Fruit fly (Drosophila melanogaster) whole organism, embryonic: ENCODE results near the gene Nos.

Experiments
- ATbp ChIP-seq: fragments of 200-800 bp; sonication (Bioruptor generic); optimal IDR thresholded peaks from 2 replicates; lab custom pipeline; 2017; ENCODE audit warnings: missing biosample characterization, mild to moderate bottlenecking, missing genetic modification characterization, missing genetic modification reagents
- Abd-B ChIP-seq: fragments of 200-800 bp; sonication (Bioruptor generic); optimal IDR thresholded peaks from 2 replicates; lab custom pipeline; 2018; ENCODE audit warnings: missing biosample characterization, mild to moderate bottlenecking, missing genetic modification characterization, moderate library complexity
- Bteb2 ChIP-seq: fragments of 200-800 bp; sonication (Bioruptor generic); optimal IDR thresholded peaks from 2 replicates; lab custom pipeline; 2016; ENCODE audit warnings: missing biosample characterization, missing genetic modification characterization
- CG10654 ChIP-seq: fragments of 200-800 bp; sonication (Bioruptor generic); optimal IDR thresholded peaks from 2 replicates; lab custom pipeline; 2016; ENCODE audit warnings: missing biosample characterization, missing genetic modification characterization
- CG11696 ChIP-seq: fragments of 200-800 bp; sonication (Bioruptor generic); IDR thresholded peaks from 2 replicates; pipeline ENCODE4 v1.3.6; 2022; ENCODE audit warnings: missing biosample characterization, missing genetic modification characterization
- CG12391 ChIP-seq: fragments of 200-800 bp; sonication (Bioruptor generic); optimal IDR thresholded peaks from 3 replicates; lab custom pipeline; 2018; ENCODE audit warnings: missing biosample characterization, mild to moderate bottlenecking, missing genetic modification characterization, moderate library complexity
- CG12659 ChIP-seq: fragments of 200-800 bp; sonication (Bioruptor generic); optimal IDR thresholded peaks from 3 replicates; lab custom pipeline; 2017; ENCODE audit warnings: mild to moderate bottlenecking, missing biosample characterization, missing genetic modification reagents, missing genetic modification characterization
- CG13775 ChIP-seq: fragments of 200-800 bp; sonication (Bioruptor generic); optimal IDR thresholded peaks from 3 replicates; lab custom pipeline; 2017; ENCODE audit warnings: missing biosample characterization, mild to moderate bottlenecking, missing genetic modification characterization
- CG15601 ChIP-seq: fragments of 200-800 bp; sonication (Bioruptor generic); optimal IDR thresholded peaks from 3 replicates; lab custom pipeline; 2019; ENCODE audit warnings: missing biosample characterization, mild to moderate bottlenecking, missing genetic modification characterization, moderate library complexity
- CG30431 ChIP-seq: fragments of 200-800 bp; sonication (Bioruptor generic); optimal IDR thresholded peaks from 2 replicates; lab custom pipeline; 2017; ENCODE audit warnings: missing biosample characterization, missing genetic modification characterization
- CG3726 ChIP-seq: fragments of 200-800 bp; sonication (Bioruptor generic); IDR thresholded peaks from 3 replicates; pipeline ENCODE4, ENCODE4 v1.3.6; 2022; ENCODE audit warnings: missing biosample characterization, missing genetic modification characterization
- CG3995 ChIP-seq: fragments of 200-800 bp; sonication (Bioruptor generic); optimal IDR thresholded peaks from 3 replicates; lab custom pipeline; 2016; ENCODE audit warnings: missing biosample characterization, missing genetic modification characterization
- CG42726 ChIP-seq: fragments of 200-800 bp; sonication (Bioruptor generic); IDR thresholded peaks from 2 replicates; pipeline ENCODE4 v1.3.6; 2022; ENCODE audit warnings: missing biosample characterization, missing genetic modification characterization; ENCODE audit not compliant: partially characterized antibody
- CG4730 ChIP-seq: fragments of 200-800 bp; sonication (Bioruptor generic); IDR thresholded peaks from 2 replicates; pipeline ENCODE4 v1.3.6; 2022; ENCODE audit warnings: missing biosample characterization, missing genetic modification characterization
- CG6791 ChIP-seq: fragments of 200-800 bp; sonication (Bioruptor generic); IDR thresholded peaks from 3 replicates; pipeline ENCODE4 v1.3.6; 2022; ENCODE audit warnings: missing biosample characterization, missing genetic modification characterization; ENCODE audit not compliant: partially characterized antibody
- CG7357 ChIP-seq: fragments of 200-800 bp; sonication (Bioruptor generic); IDR thresholded peaks from 3 replicates; pipeline ENCODE4 v1.3.6; 2022; ENCODE audit warnings: missing biosample characterization, missing genetic modification characterization
- CG7372 ChIP-seq: fragments of 200-800 bp; sonication (Bioruptor generic); IDR thresholded peaks from 2 replicates; pipeline ENCODE4 v1.3.6; 2022; ENCODE audit warnings: missing biosample characterization, missing genetic modification characterization
- CG7786 ChIP-seq: fragments of 200-800 bp; sonication (Bioruptor generic); optimal IDR thresholded peaks from 2 replicates; lab custom pipeline; 2016; ENCODE audit warnings: missing biosample characterization, missing genetic modification characterization
- CG8290 ChIP-seq, 3 experiments: fragments of 200-800 bp; sonication (Bioruptor generic); optimal IDR thresholded peaks; 2 replicates each; lab custom pipeline; 2016 to 2019; ENCODE audit warnings: missing biosample characterization in 3 of 3, missing genetic modification characterization in 3 of 3, mild to moderate bottlenecking in 2 of 3, moderate library complexity in 1 of 3
- CG8924 ChIP-seq: fragments of 200-800 bp; optimal IDR thresholded peaks from 3 replicates; lab custom pipeline; 2019; ENCODE audit warnings: missing biosample characterization, mild to moderate bottlenecking, missing genetic modification characterization, moderate library complexity
- CG9727 ChIP-seq: fragments of 200-800 bp; sonication (Bioruptor generic); optimal IDR thresholded peaks from 3 replicates; lab custom pipeline; 2017; ENCODE audit warnings: missing biosample characterization, mild to moderate bottlenecking, missing genetic modification characterization
- CHES-1-like ChIP-seq: fragments of 200-800 bp; sonication (Bioruptor generic); optimal IDR thresholded peaks from 2 replicates; lab custom pipeline; 2016; ENCODE audit warnings: missing biosample characterization, missing genetic modification characterization
- Camta ChIP-seq: fragments of 200-800 bp; sonication (Bioruptor generic); optimal IDR thresholded peaks from 2 replicates; lab custom pipeline; 2016; ENCODE audit warnings: missing biosample characterization, missing genetic modification characterization
- Chrac-16 ChIP-seq: fragments of 200-800 bp; sonication (Bioruptor generic); optimal IDR thresholded peaks from 3 replicates; lab custom pipeline; 2016; ENCODE audit warnings: missing biosample characterization, missing genetic modification characterization
- Dad ChIP-seq: fragments of 200-800 bp; sonication (Bioruptor generic); optimal IDR thresholded peaks from 3 replicates; lab custom pipeline; 2016; ENCODE audit warnings: missing biosample characterization, missing genetic modification characterization
- E2f2 ChIP-seq: fragments of 200-800 bp; sonication (Bioruptor generic); IDR thresholded peaks from 2 replicates; pipeline ENCODE4 v1.3.6; 2022; ENCODE audit warnings: missing biosample characterization, missing genetic modification characterization
- Hr39 ChIP-seq: fragments of >200 bp; optimal IDR thresholded peaks from 2 replicates; lab custom pipeline; 2017
- Mad ChIP-seq: fragments of 200-800 bp; sonication (Bioruptor generic); optimal IDR thresholded peaks from 2 replicates; lab custom pipeline; 2016; ENCODE audit warnings: missing biosample characterization, missing genetic modification characterization
- Neu2 ChIP-seq: fragments of 200-800 bp; sonication (Bioruptor generic); optimal IDR thresholded peaks from 3 replicates; lab custom pipeline; 2016; ENCODE audit warnings: missing biosample characterization, missing genetic modification characterization, borderline replicate concordance
- Ptx1 ChIP-seq: fragments of 200-800 bp; sonication (Bioruptor generic); IDR thresholded peaks from 2 replicates; pipeline ENCODE4 v1.3.6; 2022; ENCODE audit warnings: missing biosample characterization, missing genetic modification characterization
- abd-A ChIP-seq: fragments of 200-800 bp; sonication (Bioruptor generic); optimal IDR thresholded peaks from 3 replicates; lab custom pipeline; 2019; ENCODE audit warnings: missing biosample characterization, mild to moderate bottlenecking, missing genetic modification characterization, moderate library complexity
- bcd ChIP-seq: fragments of 200-800 bp; sonication (Bioruptor generic); optimal IDR thresholded peaks from 2 replicates; lab custom pipeline; 2017; ENCODE audit warnings: missing biosample characterization, mild to moderate bottlenecking, missing genetic modification characterization
- btn ChIP-seq: fragments of 200-800 bp; sonication (Bioruptor generic); optimal IDR thresholded peaks from 2 replicates; lab custom pipeline; 2016; ENCODE audit warnings: missing biosample characterization, missing genetic modification characterization
- cas ChIP-seq: fragments of 200-800 bp; sonication (Bioruptor generic); IDR thresholded peaks from 2 replicates; pipeline ENCODE4 v1.3.6; 2022; ENCODE audit warnings: missing biosample characterization, missing genetic modification characterization
- ci ChIP-seq: fragments of 200-800 bp; sonication (Bioruptor generic); IDR thresholded peaks from 3 replicates; pipeline ENCODE4 v1.3.6; 2022; ENCODE audit warnings: missing biosample characterization, missing genetic modification characterization
- crp ChIP-seq, 2 experiments: fragments of 200-800 bp; sonication (Bioruptor generic); optimal IDR thresholded peaks; 2 replicates in 1 of 2; 3 replicates in 1 of 2; lab custom pipeline; 2017; ENCODE audit warnings: missing biosample characterization in 2 of 2, missing genetic modification characterization in 2 of 2, mild to moderate bottlenecking in 1 of 2, moderate library complexity in 1 of 2
- hkb ChIP-seq, 2 experiments: fragments of 200-800 bp in 1 of 2; fragments of >200 bp in 1 of 2; sonication (Bioruptor generic) in 1 of 2; IDR thresholded peaks in 1 of 2; optimal IDR thresholded peaks in 1 of 2; 2 replicates each; pipeline versions ENCODE4 v1.3.6 to Lab custom; 2017 to 2022; ENCODE audit warnings: missing biosample characterization in 1 of 2, missing genetic modification characterization in 1 of 2
- jing ChIP-seq: fragments of 200-800 bp; sonication (Bioruptor generic); optimal IDR thresholded peaks from 2 replicates; lab custom pipeline; 2018; ENCODE audit warnings: missing biosample characterization, mild to moderate bottlenecking, missing genetic modification characterization
- mirr ChIP-seq: fragments of 200-800 bp; sonication (Bioruptor generic); optimal IDR thresholded peaks from 3 replicates; lab custom pipeline; 2018; ENCODE audit warnings: missing biosample characterization, mild to moderate bottlenecking, missing genetic modification characterization
- pnt ChIP-seq: fragments of 200-800 bp; sonication (Bioruptor generic); optimal IDR thresholded peaks from 3 replicates; lab custom pipeline; 2016; ENCODE audit warnings: missing biosample characterization, missing genetic modification characterization
- pzg ChIP-seq: fragments of 200-800 bp; sonication (Bioruptor generic); optimal IDR thresholded peaks from 3 replicates; lab custom pipeline; 2018; ENCODE audit warnings: missing biosample characterization, mild to moderate bottlenecking, missing genetic modification characterization, moderate library complexity
- row ChIP-seq: fragments of 200-800 bp; sonication (Bioruptor generic); IDR thresholded peaks from 3 replicates; pipeline ENCODE4 v1.3.6; 2022; ENCODE audit warnings: missing biosample characterization, missing genetic modification characterization
- seq ChIP-seq: fragments of 200-800 bp; sonication (Bioruptor generic); IDR thresholded peaks from 2 replicates; pipeline ENCODE4 v1.3.6; 2022; ENCODE audit warnings: missing biosample characterization, missing genetic modification characterization
- sim ChIP-seq: fragments of 200-800 bp; sonication (Bioruptor generic); IDR thresholded peaks from 2 replicates; pipeline ENCODE4 v1.3.6; 2022; ENCODE audit warnings: missing biosample characterization, missing genetic modification characterization
- toy ChIP-seq: fragments of 200-800 bp; sonication (Bioruptor generic); IDR thresholded peaks from 2 replicates; pipeline ENCODE4 v1.3.6; 2022; ENCODE audit warnings: missing biosample characterization, missing genetic modification characterization
- tup ChIP-seq: fragments of 200-800 bp; sonication (Bioruptor generic); optimal IDR thresholded peaks from 2 replicates; lab custom pipeline; 2016; ENCODE audit warnings: missing biosample characterization, mild to moderate bottlenecking, missing genetic modification characterization, moderate library complexity
- unpg ChIP-seq: fragments of 200-800 bp; sonication (Bioruptor generic); optimal IDR thresholded peaks from 3 replicates; lab custom pipeline; 2018; ENCODE audit warnings: missing biosample characterization, mild to moderate bottlenecking, missing genetic modification characterization, moderate library complexity
- z ChIP-seq: fragments of 200-800 bp; sonication (Bioruptor generic); IDR thresholded peaks from 3 replicates; pipeline ENCODE4 v1.3.6; 2022; ENCODE audit warnings: missing biosample characterization, missing genetic modification characterization
- zf30C ChIP-seq: fragments of 200-800 bp; sonication (Bioruptor generic); optimal IDR thresholded peaks from 3 replicates; lab custom pipeline; 2018; ENCODE audit warnings: missing biosample characterization, mild to moderate bottlenecking, missing genetic modification characterization

Gene Nos

DNA sequence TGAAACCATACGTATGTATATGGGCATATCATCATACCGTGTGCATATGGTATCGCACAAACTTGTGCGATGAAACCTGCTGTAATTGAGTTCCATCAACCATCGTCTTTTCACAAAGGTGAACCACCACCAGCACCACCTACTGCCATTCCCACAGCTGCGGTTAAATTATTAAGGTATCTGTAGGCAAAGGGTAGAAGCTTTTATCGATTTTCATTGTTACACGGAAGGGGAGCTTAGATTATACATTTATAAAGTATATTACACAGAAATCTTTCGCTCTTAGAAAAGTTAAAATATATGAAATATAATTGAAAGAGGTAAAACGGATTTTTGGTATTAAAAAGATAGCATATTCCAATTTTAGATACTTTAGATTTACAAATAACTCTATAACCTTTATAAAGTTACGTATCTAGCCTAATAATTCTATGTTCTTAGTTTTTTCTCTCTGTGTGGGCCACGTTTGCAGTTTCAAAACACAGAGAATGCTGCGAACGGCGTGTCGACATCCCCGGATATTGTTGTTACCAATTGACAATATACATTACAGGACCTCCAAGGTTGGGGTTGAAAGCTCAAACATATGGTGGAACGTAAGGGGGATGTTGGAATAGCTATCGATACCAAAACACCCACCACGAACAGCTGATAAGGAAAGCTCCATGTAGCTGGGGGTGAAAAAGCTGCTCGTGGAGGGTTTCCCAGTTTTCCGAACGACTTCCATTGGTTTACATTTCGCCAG lies 76.7 kb downstream of the Nos start, which contains the start of gene CG6495 (continued):
- TF ChIP-seq CHES-1-like (GFP tag; lab: Kevin White, UChicago) (no peak), Dad (GFP tag; lab: Kevin White, UChicago) (no peak), btn (GFP tag; lab: Kevin White, UChicago) (no peak), toy (GFP tag; lab: Robert Waterston, UW) (no peak), pnt (GFP tag; lab: Kevin White, UChicago) (no peak), Abd-B (GFP tag; lab: Kevin White, UChicago) (no peak), cas (GFP tag; lab: Robert Waterston, UW) (no peak), CG6791 (GFP tag; lab: Robert Waterston, UW) (no peak), CG12659 (GFP tag; lab: Kevin White, UChicago) (peak; percentile 65), z (GFP tag; lab: Robert Waterston, UW) (no peak), bcd (GFP tag; lab: Kevin White, UChicago) (peak; percentile 44), ATbp (GFP tag; lab: Kevin White, UChicago) (peak; percentile 47), CG7372 (no peak), crp (GFP tag; optimal IDR thresholded peaks at IDR 0.05; lab: Kevin White, UChicago) (peak in 1 of 2 experiments; percentile 71), hkb (optimal IDR thresholded peaks at IDR 0.05; lab: Kevin White, UChicago) (no peak), hkb (GFP tag; IDR thresholded peaks at IDR 0.05; lab: Robert Waterston, UW) (peak; percentile 62), Chrac-16 (peak; percentile 2), tup (GFP tag; lab: Kevin White, UChicago) (no peak), CG8290 (GFP tag; optimal IDR thresholded peaks at IDR 0.05; lab: Kevin White, UChicago) (no peak), CG8290 (tag; optimal IDR thresholded peaks at IDR 0.05; lab: Kevin White, UChicago) (no peak), abd-A (peak; percentile 90), CG13775 (no peak), CG42726 (GFP tag; lab: Robert Waterston, UW) (no peak), Camta (GFP tag; lab: Kevin White, UChicago) (no peak), jing (GFP tag; lab: Kevin White, UChicago) (no peak), Hr39 (lab: Kevin White, UChicago) (no peak), CG30431 (GFP tag; lab: Kevin White, UChicago) (no peak), Neu2 (GFP tag; lab: Kevin White, UChicago) (no peak), sim (GFP tag; lab: Robert Waterston, UW) (no peak), Mad (GFP tag; lab: Kevin White, UChicago) (no peak), mirr (GFP tag; lab: Kevin White, UChicago) (no peak), CG7786 (GFP tag; lab: Kevin White, UChicago) (no peak), zf30C (GFP tag; lab: Kevin White, UChicago) (peak; percentile 55), CG9727 (GFP tag; lab: Kevin White, UChicago) (peak; percentile 55), Ptx1 (peak; percentile 53; the same call in 1 of the 2 replicates), CG11696 (no peak), unpg (peak; percentile 70), CG4730 (GFP tag; lab: Robert Waterston, UW) (no peak), ci (0 out of 3 replicates have a peak, but pooled peaks have one; percentile 7), CG3995 (no peak), CG10654 (GFP tag; lab: Kevin White, UChicago) (no peak), CG15601 (tag; lab: Kevin White, UChicago) (peak; percentile 49), pzg (peak; percentile 19), CG8924 (tag; lab: Kevin White, UChicago) (peak; percentile 75), CG12391 (tag; lab: Kevin White, UChicago) (peak; percentile 65), Bteb2 (GFP tag; lab: Kevin White, UChicago) (peak; percentile 17), seq (GFP tag; lab: Robert Waterston, UW) (no peak), E2f2 (GFP tag; lab: Robert Waterston, UW) (no peak), row (GFP tag; lab: Robert Waterston, UW) (peak; percentile 76), CG3726 (GFP tag; lab: Robert Waterston, UW) (no peak), CG7357 (GFP tag; lab: Robert Waterston, UW) (no peak)
